Worm (Caenorhabditis elegans): Measurements from ENCODE around the gene T26A5.6.

ce11 chrIII:6447521-6447920, 3.0 kb downstream of the T26A5.6 start:
- TF ChIP-seq med-1 (GFP tag; optimal IDR thresholded peaks at IDR 0.05; ENCODE audit: insufficient read depth) = no peak
- no peak for TF ChIP-seq cog-1 (tag; optimal IDR thresholded peaks at IDR 0.05)
- no peak for TF ChIP-seq flt-1 (GFP tag; IDR thresholded peaks at IDR 0.05)
- 0 out of 2 replicates have a peak, but pooled peaks have one; percentile 13 for TF ChIP-seq ztf-23 (GFP tag; IDR thresholded peaks at IDR 0.05)
- no peak for TF ChIP-seq T22C8.4 (GFP tag; IDR thresholded peaks at IDR 0.05)

All from whole organism, midembryonic.